Worm (Caenorhabditis elegans) whole organism, mixed stage, embryonic: ENCODE measurements around the gene slc-17.2.

Source experiments
- M03D4.4 ChIP-seq: sonication (generic microtip); optimal IDR thresholded peaks from 2 replicates; lab custom pipeline; 2017; ENCODE audit warnings: mild to moderate bottlenecking, missing genetic modification characterization, missing compliant biosample characterization
- bed-3 ChIP-seq: fragments of 200-800 bp; sonication (Bioruptor generic); optimal IDR thresholded peaks from 3 replicates; lab custom pipeline; 2018; ENCODE audit warnings: mild to moderate bottlenecking, missing genetic modification characterization, moderate library complexity, missing compliant biosample characterization
- blmp-1 ChIP-seq: fragments of 150-350 bp; optimal IDR thresholded peaks from 2 replicates; lab custom pipeline; 2014; ENCODE audit warnings: missing biosample characterization, missing genetic modification characterization
- ceh-39 ChIP-seq: fragments of 150-350 bp; optimal IDR thresholded peaks from 2 replicates; lab custom pipeline; 2014; ENCODE audit warnings: missing biosample characterization, missing genetic modification characterization
- ceh-43 ChIP-seq: fragments of 200-800 bp; sonication (Bioruptor generic); optimal IDR thresholded peaks from 2 replicates; lab custom pipeline; 2018; ENCODE audit warnings: mild to moderate bottlenecking, missing genetic modification characterization, moderate library complexity, missing compliant biosample characterization
- ceh-83 ChIP-seq: fragments of 200-800 bp; sonication (Bioruptor generic); optimal IDR thresholded peaks from 2 replicates; lab custom pipeline; 2018; ENCODE audit warnings: mild to moderate bottlenecking, missing genetic modification characterization, missing compliant biosample characterization
- ces-1 ChIP-seq: fragments of 150-350 bp; optimal IDR thresholded peaks from 2 replicates; lab custom pipeline; 2014; ENCODE audit warnings: missing biosample characterization, missing genetic modification reagents, missing genetic modification characterization
- cnd-1 ChIP-seq: fragments of 200-800 bp; sonication (Bioruptor generic); optimal IDR thresholded peaks from 2 replicates; lab custom pipeline; 2018; ENCODE audit warnings: mild to moderate bottlenecking, missing genetic modification characterization, missing compliant biosample characterization
- drap-1 ChIP-seq: fragments of 200-800 bp; sonication (Bioruptor generic); optimal IDR thresholded peaks from 3 replicates; lab custom pipeline; 2018; ENCODE audit warnings: mild to moderate bottlenecking, missing genetic modification characterization, missing compliant biosample characterization
- elt-1 ChIP-seq: sonication (generic microtip); optimal IDR thresholded peaks from 2 replicates; lab custom pipeline; 2017; ENCODE audit warnings: missing genetic modification characterization, mild to moderate bottlenecking, missing compliant biosample characterization, antibody characterized with exemption, moderate library complexity, borderline replicate concordance; ENCODE audit not compliant: insufficient read depth
- elt-3 ChIP-seq: fragments of 150-350 bp; optimal IDR thresholded peaks from 2 replicates; lab custom pipeline; 2014; ENCODE audit warnings: missing biosample characterization, missing genetic modification characterization
- flh-1 ChIP-seq: fragments of 200-800 bp; sonication (Bioruptor generic); optimal IDR thresholded peaks from 2 replicates; lab custom pipeline; 2018; ENCODE audit warnings: mild to moderate bottlenecking, missing genetic modification characterization, moderate library complexity, missing compliant biosample characterization
- ham-2 ChIP-seq: fragments of 200-800 bp; sonication (Bioruptor generic); optimal IDR thresholded peaks from 2 replicates; lab custom pipeline; 2018; ENCODE audit warnings: mild to moderate bottlenecking, missing genetic modification characterization, missing compliant biosample characterization
- hlh-1 ChIP-seq: fragments of 150-350 bp; optimal IDR thresholded peaks from 2 replicates; lab custom pipeline; 2014; ENCODE audit warnings: missing biosample characterization, missing genetic modification reagents, missing genetic modification characterization
- lin-32 ChIP-seq: fragments of 200-800 bp; sonication (Bioruptor generic); optimal IDR thresholded peaks from 2 replicates; lab custom pipeline; 2018; ENCODE audit warnings: mild to moderate bottlenecking, missing genetic modification characterization, missing compliant biosample characterization
- lsy-2 ChIP-seq: fragments of 150-350 bp; optimal IDR thresholded peaks from 2 replicates; lab custom pipeline; 2014; ENCODE audit warnings: missing biosample characterization, missing genetic modification characterization
- mab-5 ChIP-seq: fragments of 150-350 bp; optimal IDR thresholded peaks from 2 replicates; lab custom pipeline; 2014; ENCODE audit warnings: missing biosample characterization, missing genetic modification characterization
- mep-1 ChIP-seq: fragments of 150-350 bp; optimal IDR thresholded peaks from 2 replicates; lab custom pipeline; 2017; ENCODE audit warnings: missing biosample characterization, missing genetic modification reagents, missing genetic modification characterization, inconsistent platforms
- nhr-12 ChIP-seq: fragments of 150-350 bp; optimal IDR thresholded peaks from 2 replicates; lab custom pipeline; 2014; ENCODE audit warnings: missing biosample characterization, missing genetic modification characterization
- nhr-2 ChIP-seq: fragments of 150-350 bp; optimal IDR thresholded peaks from 2 replicates; lab custom pipeline; 2014; ENCODE audit warnings: missing biosample characterization, missing genetic modification characterization
- nhr-237 ChIP-seq: fragments of 150-350 bp; optimal IDR thresholded peaks from 2 replicates; lab custom pipeline; 2014; ENCODE audit warnings: missing biosample characterization, missing genetic modification characterization
- nhr-28 ChIP-seq: fragments of 150-350 bp; optimal IDR thresholded peaks from 2 replicates; lab custom pipeline; 2014; ENCODE audit warnings: missing biosample characterization, missing genetic modification characterization
- nhr-76 ChIP-seq: sonication (generic microtip); optimal IDR thresholded peaks from 2 replicates; lab custom pipeline; 2017; ENCODE audit warnings: missing biosample characterization, missing genetic modification characterization
- pha-4 ChIP-seq: fragments of 150-350 bp; optimal IDR thresholded peaks from 2 replicates; lab custom pipeline; 2018; ENCODE audit warnings: missing biosample characterization, missing genetic modification reagents, missing genetic modification characterization
- sem-2 ChIP-seq: fragments of 200-800 bp; sonication (Bioruptor generic); optimal IDR thresholded peaks from 2 replicates; lab custom pipeline; 2018; ENCODE audit warnings: mild to moderate bottlenecking, missing genetic modification characterization, missing compliant biosample characterization
- snpc-4 ChIP-seq: fragments of 150-350 bp; optimal IDR thresholded peaks from 2 replicates; lab custom pipeline; 2014; ENCODE audit warnings: missing biosample characterization, missing genetic modification characterization
- sptf-1 ChIP-seq: sonication (generic microtip); optimal IDR thresholded peaks from 2 replicates; lab custom pipeline; 2017; ENCODE audit warnings: mild to moderate bottlenecking, missing genetic modification characterization, moderate library complexity, missing compliant biosample characterization
- tbx-8 ChIP-seq: fragments of 200-800 bp; sonication (Bioruptor generic); optimal IDR thresholded peaks from 2 replicates; lab custom pipeline; 2018; ENCODE audit warnings: mild to moderate bottlenecking, missing genetic modification characterization, moderate library complexity, missing compliant biosample characterization
- unc-120 ChIP-seq: sonication (generic microtip); optimal IDR thresholded peaks from 2 replicates; lab custom pipeline; 2017; ENCODE audit warnings: missing genetic modification characterization, missing compliant biosample characterization; ENCODE audit not compliant: poor library complexity, severe bottlenecking
- unc-39 ChIP-seq: fragments of 150-350 bp; optimal IDR thresholded peaks from 2 replicates; lab custom pipeline; 2014; ENCODE audit warnings: missing biosample characterization, missing genetic modification characterization
- unc-62 ChIP-seq: fragments of 150-350 bp; optimal IDR thresholded peaks from 2 replicates; lab custom pipeline; 2014; ENCODE audit warnings: missing biosample characterization, missing genetic modification reagents, missing genetic modification characterization
- zip-8 ChIP-seq: fragments of 150-350 bp; optimal IDR thresholded peaks from 2 replicates; lab custom pipeline; 2014; ENCODE audit warnings: missing biosample characterization, missing genetic modification characterization
- ztf-11 ChIP-seq: fragments of 150-350 bp; optimal IDR thresholded peaks from 2 replicates; lab custom pipeline; 2014; ENCODE audit warnings: missing biosample characterization, missing genetic modification characterization

Gene slc-17.2

DNA sequence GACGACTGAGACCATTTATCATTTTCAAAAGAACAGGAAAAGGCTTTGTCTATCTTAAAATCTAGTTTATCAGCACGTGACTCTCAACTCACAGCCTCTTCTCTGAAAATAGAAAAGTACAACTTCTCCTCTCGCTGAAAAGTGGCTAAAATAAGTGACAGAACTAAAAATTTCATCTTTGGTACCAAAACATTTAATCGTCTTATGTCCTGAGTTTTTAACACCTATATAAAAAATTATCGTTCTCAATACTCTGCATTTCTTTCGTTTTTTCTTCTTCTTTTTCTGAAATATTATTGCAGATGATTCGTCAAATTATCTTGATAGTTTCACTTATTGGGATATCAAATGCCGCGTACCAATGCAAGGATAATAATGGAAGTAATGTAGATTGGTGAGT is 22.9 kb downstream of the slc-17.2 start, which contains the start of gene crn-6:
Gene crn-6, plus strand, starts transcription at position 301 of the 400 bp plus-strand sequence.
- TF ChIP-seq mep-1 (tag; lab: Kevin White, UChicago), result no peak
- TF ChIP-seq pha-4 (tag; lab: Kevin White, UChicago), result no peak
- TF ChIP-seq nhr-12 (tag; lab: Kevin White, UChicago), result no peak
- no peak for TF ChIP-seq unc-120 (tag; lab: Kevin White, UChicago)
- TF ChIP-seq ceh-39 (tag; lab: Kevin White, UChicago), result no peak
- TF ChIP-seq lin-32 (GFP tag; lab: Kevin White, UChicago), result no peak
- TF ChIP-seq drap-1 (GFP tag; lab: Kevin White, UChicago), result no peak
- no peak for TF ChIP-seq nhr-2 (tag; lab: Kevin White, UChicago)
- no peak for TF ChIP-seq unc-39
- TF ChIP-seq nhr-76 (tag; lab: Kevin White, UChicago), result no peak
- TF ChIP-seq ztf-11 (tag; lab: Kevin White, UChicago), result no peak
- TF ChIP-seq nhr-28 (tag; lab: Kevin White, UChicago), result no peak
- TF ChIP-seq mab-5 (tag; lab: Kevin White, UChicago), result no peak
- TF ChIP-seq snpc-4, result no peak

DNA sequence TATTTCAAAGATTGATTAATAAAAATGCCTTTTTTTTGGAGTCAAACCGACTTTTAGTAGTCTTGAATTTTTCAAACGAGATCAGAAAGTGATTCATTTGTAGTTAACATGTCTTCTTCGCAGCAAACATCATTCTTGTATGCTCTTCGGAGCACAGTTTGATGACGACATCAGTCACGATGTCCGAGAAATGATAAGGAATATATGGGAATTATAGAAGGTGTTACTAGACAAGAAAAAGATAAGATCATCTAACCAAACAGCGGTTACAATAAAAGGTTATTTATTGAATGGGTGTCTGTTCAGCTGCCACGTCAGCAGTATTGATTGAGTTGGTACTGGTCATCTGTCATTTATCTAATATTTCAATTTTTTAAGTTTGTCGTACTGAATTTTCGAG is 23.5 kb downstream of the slc-17.2 start:
- TF ChIP-seq ces-1 (GFP tag; lab: Kevin White, UChicago) (no peak), ceh-83 (no peak), drap-1 (GFP tag; lab: Kevin White, UChicago) (no peak), ceh-43 (no peak), nhr-12 (tag; lab: Kevin White, UChicago) (no peak), elt-1 (tag; lab: Kevin White, UChicago) (no peak), nhr-2 (tag; lab: Kevin White, UChicago) (no peak), ztf-11 (tag; lab: Kevin White, UChicago) (no peak), mab-5 (tag; lab: Kevin White, UChicago) (no peak), sptf-1 (tag; lab: Kevin White, UChicago) (no peak), unc-62 (no peak), elt-3 (no peak), hlh-1 (tag; lab: Kevin White, UChicago) (no peak), lsy-2 (no peak), snpc-4 (no peak), nhr-76 (tag; lab: Kevin White, UChicago) (no peak)

DNA sequence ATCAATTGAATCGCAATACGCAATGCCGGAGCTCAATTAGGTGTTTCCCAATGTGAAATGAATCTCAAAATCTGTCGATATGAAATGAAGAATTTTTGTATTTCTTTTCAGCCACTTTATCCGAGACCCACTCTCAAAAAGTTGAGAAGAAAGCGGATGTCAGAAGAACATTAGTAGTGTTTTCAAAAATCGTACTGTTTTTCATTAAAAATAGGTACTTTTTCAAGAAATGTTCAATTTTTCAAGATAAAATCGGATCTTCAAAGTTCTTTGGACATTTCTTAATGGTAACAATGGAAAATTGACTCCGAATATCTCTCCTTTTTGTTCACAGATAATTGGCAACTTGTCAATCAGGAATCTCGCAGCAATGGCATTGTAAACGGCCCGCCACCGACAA is 28.7 kb downstream of the slc-17.2 start, which contains the start of gene flp-25:
Gene flp-25, plus strand, starts transcription at position 301 of the 400 bp plus-strand sequence.
- no peak for TF ChIP-seq nhr-237 (tag; lab: Kevin White, UChicago)
- no peak for TF ChIP-seq ces-1 (GFP tag; lab: Kevin White, UChicago)
- TF ChIP-seq sem-2 (GFP tag; lab: Kevin White, UChicago), result no peak
- no peak for TF ChIP-seq unc-120 (tag; lab: Kevin White, UChicago)
- no peak for TF ChIP-seq zip-8 (tag; lab: Kevin White, UChicago)
- no peak for TF ChIP-seq snpc-4
- no peak for TF ChIP-seq unc-39
- TF ChIP-seq pha-4 (tag; lab: Kevin White, UChicago), result no peak
- TF ChIP-seq blmp-1 (tag; lab: Kevin White, UChicago), result no peak
- no peak for TF ChIP-seq M03D4.4
- no peak for TF ChIP-seq ham-2 (GFP tag; lab: Kevin White, UChicago)
- TF ChIP-seq ceh-43, result no peak
- no peak for TF ChIP-seq lin-32 (GFP tag; lab: Kevin White, UChicago)
- TF ChIP-seq cnd-1 (tag; lab: Kevin White, UChicago), result no peak
- no peak for TF ChIP-seq hlh-1 (tag; lab: Kevin White, UChicago)
- no peak for TF ChIP-seq elt-3
- no peak for TF ChIP-seq nhr-2 (tag; lab: Kevin White, UChicago)
- no peak for TF ChIP-seq lsy-2
- TF ChIP-seq sptf-1 (tag; lab: Kevin White, UChicago), result no peak

DNA sequence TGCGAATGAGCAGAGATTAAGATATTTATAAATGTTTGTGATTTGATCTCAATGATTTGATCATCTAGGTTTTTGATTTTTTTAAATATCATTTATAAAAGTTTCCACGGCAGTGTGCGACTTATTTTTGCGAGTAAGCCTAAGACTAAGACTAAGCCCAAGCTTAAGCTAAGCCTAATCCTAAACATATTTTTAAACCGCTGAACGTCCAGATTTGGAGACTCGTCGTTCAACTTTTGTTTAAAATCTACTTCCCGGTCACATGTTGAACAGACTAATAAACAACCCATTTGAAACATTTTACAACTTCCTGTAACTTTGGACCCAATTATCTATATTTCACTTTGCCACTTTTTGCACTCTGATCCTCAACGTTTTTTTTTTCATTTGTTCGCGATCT is 30.8 kb downstream of the slc-17.2 start, which contains the start of gene K04H4.5:
Gene K04H4.5, plus strand, starts transcription at position 301 of the 400 bp plus-strand sequence.
- TF ChIP-seq nhr-237 (tag; lab: Kevin White, UChicago), result no peak
- no peak for TF ChIP-seq lin-32 (GFP tag; lab: Kevin White, UChicago)
- no peak for TF ChIP-seq nhr-76 (tag; lab: Kevin White, UChicago)
- no peak for TF ChIP-seq bed-3
- no peak for TF ChIP-seq cnd-1 (tag; lab: Kevin White, UChicago)
- no peak for TF ChIP-seq sptf-1 (tag; lab: Kevin White, UChicago)
- TF ChIP-seq nhr-2 (tag; lab: Kevin White, UChicago), result no peak
- TF ChIP-seq tbx-8, result no peak
- TF ChIP-seq ceh-43, result no peak
- no peak for TF ChIP-seq flh-1
- no peak for TF ChIP-seq sem-2 (GFP tag; lab: Kevin White, UChicago)
- no peak for TF ChIP-seq hlh-1 (tag; lab: Kevin White, UChicago)
- no peak for TF ChIP-seq elt-3
